Fruit fly (Drosophila melanogaster) whole organism, wandering third instar larva: ENCODE data around the gene CG16781.

Source experiments
- CG9705 ChIP-seq: fragments of 200-800 bp; sonication (Bioruptor generic); optimal IDR thresholded peaks from 2 replicates; lab custom pipeline; 2018; ENCODE audit warnings: missing biosample characterization, mild to moderate bottlenecking, missing genetic modification characterization
- Dfd ChIP-seq: fragments of >200 bp; optimal IDR thresholded peaks from 2 replicates; lab custom pipeline; 2017; ENCODE audit warnings: missing biosample characterization, missing genetic modification characterization
- Hnf4 ChIP-seq: fragments of 200-800 bp; sonication (Bioruptor generic); optimal IDR thresholded peaks from 2 replicates; lab custom pipeline; 2016; ENCODE audit warnings: missing biosample characterization, mild to moderate bottlenecking, missing genetic modification characterization
- dmrt93B ChIP-seq: fragments of 200-800 bp; sonication (Bioruptor generic); optimal IDR thresholded peaks from 2 replicates; lab custom pipeline; 2018; ENCODE audit warnings: missing biosample characterization, mild to moderate bottlenecking, missing genetic modification characterization
- h ChIP-seq: fragments of 200-800 bp; sonication (Bioruptor generic); optimal IDR thresholded peaks from 3 replicates; lab custom pipeline; 2016; ENCODE audit warnings: missing biosample characterization, mild to moderate bottlenecking, missing genetic modification characterization
- rgr ChIP-seq: fragments of 200-800 bp; sonication (Bioruptor generic); optimal IDR thresholded peaks from 3 replicates; lab custom pipeline; 2016; ENCODE audit warnings: missing biosample characterization, mild to moderate bottlenecking, missing genetic modification characterization
- sage ChIP-seq: fragments of 200-800 bp; sonication (Bioruptor generic); optimal IDR thresholded peaks from 2 replicates; lab custom pipeline; 2016; ENCODE audit warnings: missing biosample characterization, mild to moderate bottlenecking, missing genetic modification characterization

DNA sequence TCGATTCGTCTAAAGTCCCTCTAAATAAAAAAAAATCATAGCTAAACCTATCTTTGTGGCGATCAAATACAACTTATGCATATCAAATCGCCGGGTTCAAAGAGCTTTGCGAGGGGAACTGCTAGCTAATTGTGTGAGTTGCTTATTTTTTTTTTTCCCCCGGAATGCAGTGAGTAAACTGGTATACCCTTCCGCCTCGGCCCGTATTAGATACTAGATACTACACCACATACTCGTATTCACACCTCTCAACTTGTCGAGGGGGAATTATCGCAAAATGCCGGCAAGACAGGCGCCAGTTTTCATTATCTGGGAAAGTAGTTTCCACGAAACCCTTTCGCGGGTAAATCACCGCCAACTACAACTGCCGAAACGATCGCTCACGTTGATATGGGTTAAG, 17.7 kb downstream of the CG16781 start:
- TF ChIP-seq Hnf4 (GFP tag; lab: Kevin White, UChicago) (no peak), CG9705 (no peak), h (GFP tag; lab: Kevin White, UChicago) (no peak), dmrt93B (GFP tag; lab: Kevin White, UChicago) (no peak), rgr (no peak), sage (GFP tag; lab: Kevin White, UChicago) (no peak), Dfd (GFP tag; lab: Kevin White, UChicago) (no peak)
